Fruit fly (Drosophila melanogaster) Kc167 (cell line): Measurements from ENCODE around the gene dpp.

ENCODE experiments used
- Myc ChIP-seq: fragments of >200 bp; optimal IDR thresholded peaks from 2 replicates; lab custom pipeline; 2017; ENCODE audit warnings: missing external identifiers
- Sin3A ChIP-seq: fragments of >200 bp; optimal IDR thresholded peaks from 2 replicates; lab custom pipeline; 2018; ENCODE audit warnings: missing external identifiers
- h ChIP-seq: fragments of >200 bp; optimal IDR thresholded peaks from 3 replicates; lab custom pipeline; 2018; ENCODE audit warnings: missing external identifiers
- insv ChIP-seq: fragments of >200 bp; optimal IDR thresholded peaks from 3 replicates; lab custom pipeline; 2018; ENCODE audit warnings: missing external identifiers
- psq ChIP-seq: fragments of >200 bp; optimal IDR thresholded peaks from 2 replicates; lab custom pipeline; 2017; ENCODE audit warnings: missing external identifiers
- ttk ChIP-seq: sonication (Bioruptor generic); optimal IDR thresholded peaks from 2 replicates; lab custom pipeline; 2017; ENCODE audit warnings: missing external identifiers

dm6 chr2L:2481156-2481712 is 53.1 kb downstream of the dpp start:
- TF ChIP-seq Sin3A (lab: Kevin White, UChicago) (no peak), ttk (lab: Kevin White, UChicago) (no peak), Myc (lab: Kevin White, UChicago) (no peak), h (lab: Kevin White, UChicago) (no peak), psq (lab: Kevin White, UChicago) (no peak), insv (no peak)
